Fruit fly (Drosophila melanogaster): ENCODE measurements around the gene srw.

srw gene

dm6 chr3L:4252862-4253610, 30.2 kb downstream of the srw start:
- TF ChIP-seq Myc (optimal IDR thresholded peaks at IDR 0.05): peak; percentile 28
- no peak for TF ChIP-seq jim (GFP tag; optimal IDR thresholded peaks at IDR 0.05)
- no peak for TF ChIP-seq Mio (GFP tag; optimal IDR thresholded peaks at IDR 0.05)
- peak; percentile 23 for TF ChIP-seq h (GFP tag; optimal IDR thresholded peaks at IDR 0.05)
- TF ChIP-seq psq (GFP tag; optimal IDR thresholded peaks at IDR 0.05): peak; percentile 84
- TF ChIP-seq Jra (GFP tag; optimal IDR thresholded peaks at IDR 0.05): no peak
- TF ChIP-seq Sp1 (GFP tag; optimal IDR thresholded peaks at IDR 0.05): peak; percentile 18
- peak in 1 of 2 experiments; percentile 28 for TF ChIP-seq foxo (GFP tag; optimal IDR thresholded peaks at IDR 0.05)
- no peak for TF ChIP-seq Dif (GFP tag; optimal IDR thresholded peaks at IDR 0.05; ENCODE audit: partially characterized antibody)
- TF ChIP-seq ey (GFP tag; optimal IDR thresholded peaks at IDR 0.05): peak; percentile 30
- peak; percentile 45 for TF ChIP-seq woc (GFP tag; optimal IDR thresholded peaks at IDR 0.05)
- TF ChIP-seq fru (GFP tag; optimal IDR thresholded peaks at IDR 0.05): peak; percentile 46
- TF ChIP-seq sv (GFP tag; optimal IDR thresholded peaks at IDR 0.05): no peak
- TF ChIP-seq rgr (GFP tag; optimal IDR thresholded peaks at IDR 0.05): peak; percentile 32

- no peak for TF ChIP-seq CG32264 (GFP tag; optimal IDR thresholded peaks at IDR 0.05)
- no peak for TF ChIP-seq rgr (GFP tag; optimal IDR thresholded peaks at IDR 0.05)
- no peak for TF ChIP-seq Dfd (GFP tag; optimal IDR thresholded peaks at IDR 0.05)
- peak; percentile 52 for TF ChIP-seq woc (GFP tag; optimal IDR thresholded peaks at IDR 0.05)
- no peak for TF ChIP-seq pan (optimal IDR thresholded peaks at IDR 0.05)
- TF ChIP-seq Rel (GFP tag; optimal IDR thresholded peaks at IDR 0.05): no peak
- TF ChIP-seq Rel (tag; optimal IDR thresholded peaks at IDR 0.05): peak; percentile 15
- no peak for TF ChIP-seq Vsx2 (GFP tag; optimal IDR thresholded peaks at IDR 0.05; ENCODE audit: partially characterized antibody)
- TF ChIP-seq CrebA (GFP tag; optimal IDR thresholded peaks at IDR 0.05; ENCODE audit: borderline replicate concordance): no peak
- TF ChIP-seq psq (GFP tag; optimal IDR thresholded peaks at IDR 0.05): peak; percentile 89
- TF ChIP-seq lola (GFP tag; optimal IDR thresholded peaks at IDR 0.05): no peak
- TF ChIP-seq brk (GFP tag; optimal IDR thresholded peaks at IDR 0.05): no peak
- TF ChIP-seq Sp1 (GFP tag; optimal IDR thresholded peaks at IDR 0.05): no peak
- peak; percentile 50 for TF ChIP-seq Myc (optimal IDR thresholded peaks at IDR 0.05)
- no peak for TF ChIP-seq N (GFP tag; optimal IDR thresholded peaks at IDR 0.05)
- no peak for TF ChIP-seq Mio (GFP tag; optimal IDR thresholded peaks at IDR 0.05)
- TF ChIP-seq Hnf4 (GFP tag; optimal IDR thresholded peaks at IDR 0.05): no peak
- TF ChIP-seq CG9705 (GFP tag; optimal IDR thresholded peaks at IDR 0.05): peak; percentile 3
- TF ChIP-seq fru (GFP tag; optimal IDR thresholded peaks at IDR 0.05): peak; percentile 79
- no peak for TF ChIP-seq ey (GFP tag; optimal IDR thresholded peaks at IDR 0.05)
- TF ChIP-seq Dif (GFP tag; optimal IDR thresholded peaks at IDR 0.05; ENCODE audit: partially characterized antibody): peak; percentile 32
- TF ChIP-seq Hr78 (GFP tag; optimal IDR thresholded peaks at IDR 0.05): no peak
- no peak for TF ChIP-seq HLH106 (tag; optimal IDR thresholded peaks at IDR 0.05)
Measured at dm6 chr3L:4252121-4252861, 31.0 kb downstream of the srw start.

dm6 chr3L:4242428-4242827, 40.9 kb downstream of the srw start, which contains the start of gene pav:
TSS of gene pav (plus strand) at chr3L:4242734.
- TF ChIP-seq OdsH (GFP tag; optimal IDR thresholded peaks at IDR 0.05) (peak; percentile 1), GATAd (GFP tag; optimal IDR thresholded peaks at IDR 0.05) (no peak)

- TF ChIP-seq pan (optimal IDR thresholded peaks at IDR 0.05) (no peak), fru (GFP tag; optimal IDR thresholded peaks at IDR 0.05) (peak; percentile 95), HLH106 (tag; optimal IDR thresholded peaks at IDR 0.05) (peak; percentile 95), h (GFP tag; optimal IDR thresholded peaks at IDR 0.05) (peak; percentile 93), Jra (GFP tag; optimal IDR thresholded peaks at IDR 0.05) (peak; percentile 80), Dif (GFP tag; optimal IDR thresholded peaks at IDR 0.05; ENCODE audit: partially characterized antibody) (no peak), CrebA (GFP tag; optimal IDR thresholded peaks at IDR 0.05; ENCODE audit: borderline replicate concordance) (no peak), tai (GFP tag; optimal IDR thresholded peaks at IDR 0.05) (no peak), woc (GFP tag; optimal IDR thresholded peaks at IDR 0.05) (peak; percentile 96), rgr (GFP tag; optimal IDR thresholded peaks at IDR 0.05) (peak; percentile 95), dsf (GFP tag; optimal IDR thresholded peaks at IDR 0.05; ENCODE audit: borderline replicate concordance) (peak; percentile 68), psq (GFP tag; optimal IDR thresholded peaks at IDR 0.05) (peak; percentile 86), Sp1 (GFP tag; optimal IDR thresholded peaks at IDR 0.05) (peak; percentile 98), jim (GFP tag; optimal IDR thresholded peaks at IDR 0.05) (no peak), Mio (GFP tag; optimal IDR thresholded peaks at IDR 0.05) (peak; percentile 55), brk (GFP tag; optimal IDR thresholded peaks at IDR 0.05) (peak; percentile 37), CG9705 (GFP tag; optimal IDR thresholded peaks at IDR 0.05) (peak; percentile 92), Hnf4 (GFP tag; optimal IDR thresholded peaks at IDR 0.05) (peak; percentile 82), Vsx2 (GFP tag; optimal IDR thresholded peaks at IDR 0.05; ENCODE audit: partially characterized antibody) (no peak), ey (GFP tag; optimal IDR thresholded peaks at IDR 0.05) (peak; percentile 93), Hr83 (GFP tag; optimal IDR thresholded peaks at IDR 0.05; ENCODE audit: poor library complexity, severe bottlenecking) (peak; percentile 17), Rel (GFP tag; optimal IDR thresholded peaks at IDR 0.05) (peak; percentile 67), Rel (tag; optimal IDR thresholded peaks at IDR 0.05) (peak; percentile 77), dmrt93B (GFP tag; optimal IDR thresholded peaks at IDR 0.05) (peak; percentile 92), sage (GFP tag; optimal IDR thresholded peaks at IDR 0.05) (peak; percentile 50), N (GFP tag; optimal IDR thresholded peaks at IDR 0.05) (peak; percentile 62), CG32264 (GFP tag; optimal IDR thresholded peaks at IDR 0.05) (peak; percentile 88), Myc (optimal IDR thresholded peaks at IDR 0.05) (peak; percentile 64), lola (GFP tag; optimal IDR thresholded peaks at IDR 0.05) (no peak), GATAd (GFP tag; optimal IDR thresholded peaks at IDR 0.05) (peak; percentile 36)
Measured at dm6 chr3L:4239442-4240322, 43.6 kb downstream of the srw start, which contains the start of gene Sqor. TSS of gene Sqor (plus strand) at chr3L:4240173.

Measured in whole organism, wandering third instar larva.